Worm (Caenorhabditis elegans) whole organism, L4 larva: ENCODE measurements around the gene C25B8.8.

Source experiments
- aly-2 ChIP-seq: sonication (generic microtip); optimal IDR thresholded peaks from 2 replicates; lab custom pipeline; 2018; ENCODE audit warnings: missing biosample characterization, missing genetic modification characterization
- ctbp-1 ChIP-seq: fragments of 200-800 bp; sonication (Bioruptor generic); IDR thresholded peaks from 2 replicates; pipeline ENCODE4 v1.3.6; 2022; ENCODE audit warnings: missing genetic modification reagents, missing genetic modification characterization, missing compliant biosample characterization
- dmd-8 ChIP-seq: fragments of 200-800 bp; sonication (Bioruptor generic); IDR thresholded peaks from 2 replicates; pipeline ENCODE4 v1.3.6; 2022; ENCODE audit warnings: missing genetic modification characterization, missing compliant biosample characterization
- dpl-1 ChIP-seq: fragments of 150-350 bp; optimal IDR thresholded peaks from 2 replicates; lab custom pipeline; 2014; ENCODE audit warnings: missing biosample characterization, missing genetic modification reagents, missing genetic modification characterization
- fos-1 ChIP-seq: fragments of 150-350 bp; optimal IDR thresholded peaks from 2 replicates; lab custom pipeline; 2014; ENCODE audit warnings: missing biosample characterization, missing genetic modification characterization
- hlh-30 ChIP-seq: sonication (generic microtip); optimal IDR thresholded peaks from 2 replicates; lab custom pipeline; 2017; ENCODE audit warnings: antibody characterized with exemption, mild to moderate bottlenecking, missing genetic modification characterization, missing compliant biosample characterization; ENCODE audit not compliant: insufficient read depth
- jun-1 ChIP-seq: fragments of 150-350 bp; optimal IDR thresholded peaks from 2 replicates; lab custom pipeline; 2014; ENCODE audit warnings: missing biosample characterization, missing genetic modification reagents, missing genetic modification characterization
- mes-2 ChIP-seq: sonication (generic microtip); optimal IDR thresholded peaks from 2 replicates; lab custom pipeline; 2016; ENCODE audit warnings: missing genotype, mild to moderate bottlenecking, missing genetic modification characterization, missing compliant biosample characterization; ENCODE audit not compliant: poor library complexity, severe bottlenecking
- nhr-11 ChIP-seq: fragments of 150-350 bp; optimal IDR thresholded peaks from 2 replicates; lab custom pipeline; 2014; ENCODE audit warnings: missing biosample characterization, missing genetic modification characterization
- nhr-111 ChIP-seq: fragments of 200-800 bp; sonication (Bioruptor generic); optimal IDR thresholded peaks from 2 replicates; lab custom pipeline; 2018; ENCODE audit warnings: mild to moderate bottlenecking, missing genetic modification characterization, missing compliant biosample characterization
- nhr-6 ChIP-seq: fragments of 150-350 bp; optimal IDR thresholded peaks from 2 replicates; lab custom pipeline; 2014; ENCODE audit warnings: missing biosample characterization, missing genetic modification characterization
- nhr-77 ChIP-seq: fragments of 150-350 bp; optimal IDR thresholded peaks from 2 replicates; lab custom pipeline; 2014; ENCODE audit warnings: missing biosample characterization, missing genetic modification characterization
- saeg-2 ChIP-seq: fragments of 200-800 bp; sonication (Bioruptor generic); IDR thresholded peaks from 2 replicates; pipeline ENCODE4 v1.3.6; 2022; ENCODE audit warnings: missing genetic modification reagents, missing genetic modification characterization, missing compliant biosample characterization
- unc-130 ChIP-seq: sonication (generic microtip); optimal IDR thresholded peaks from 2 replicates; lab custom pipeline; 2016; ENCODE audit warnings: missing genetic modification reagents, missing genetic modification characterization, missing compliant biosample characterization

DNA sequence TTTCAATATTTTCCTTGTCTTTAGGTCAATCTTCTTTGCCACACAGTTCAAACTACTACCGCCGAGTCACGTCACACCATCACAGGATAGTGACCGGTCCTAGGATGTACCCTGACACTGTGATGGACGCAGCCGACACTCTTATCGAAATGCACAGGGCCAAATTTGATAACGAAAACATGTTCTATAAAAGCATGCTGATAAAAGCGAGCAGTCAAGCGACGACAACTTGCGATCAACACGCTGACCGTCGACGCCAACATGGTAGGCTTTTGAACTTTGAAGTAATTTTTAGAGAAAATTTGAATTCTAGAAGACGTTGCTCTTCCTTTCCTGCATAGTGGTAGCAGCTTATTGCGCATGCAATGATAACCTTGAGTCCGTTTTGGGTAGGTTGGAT is 2.8 kb upstream of the C25B8.8 start, which contains the start of gene cpr-6:
- TF ChIP-seq fos-1 (tag; lab: Kevin White, UChicago) (no peak), saeg-2 (GFP tag; lab: Robert Waterston, UW) (no peak), jun-1 (no peak), ctbp-1 (GFP tag; lab: Robert Waterston, UW) (no peak), unc-130 (GFP tag; lab: Kevin White, UChicago) (no peak), dpl-1 (GFP tag; lab: Kevin White, UChicago) (no peak), nhr-6 (tag; lab: Kevin White, UChicago) (no peak), dmd-8 (GFP tag; lab: Robert Waterston, UW) (no peak), aly-2 (tag; lab: Kevin White, UChicago) (no peak), nhr-111 (no peak), nhr-11 (tag; lab: Kevin White, UChicago) (no peak), nhr-77 (tag; lab: Kevin White, UChicago) (peak; percentile 51), hlh-30 (peak; percentile 54), mes-2 (tag; lab: Kevin White, UChicago) (no peak)
